Fruit fly (Drosophila melanogaster) whole organism, prepupa: ENCODE measurements around the gene CCAP.

Source experiments
- Blimp-1 ChIP-seq: fragments of 200-800 bp; sonication (Bioruptor generic); optimal IDR thresholded peaks from 3 replicates; lab custom pipeline; 2017; ENCODE audit warnings: missing biosample characterization, missing genetic modification characterization, mild to moderate bottlenecking, moderate library complexity, missing genetic modification reagents
- CG3032 ChIP-seq: fragments of 200-800 bp; optimal IDR thresholded peaks from 2 replicates; lab custom pipeline; 2019; ENCODE audit warnings: missing biosample characterization, mild to moderate bottlenecking, missing genetic modification characterization, moderate library complexity
- CG6276 ChIP-seq: fragments of 200-800 bp; sonication (Bioruptor generic); optimal IDR thresholded peaks from 2 replicates; lab custom pipeline; 2017; ENCODE audit warnings: missing biosample characterization, mild to moderate bottlenecking, missing genetic modification characterization
- CG6792 ChIP-seq: fragments of 200-800 bp; sonication (Bioruptor generic); optimal IDR thresholded peaks from 3 replicates; lab custom pipeline; 2016; ENCODE audit warnings: missing biosample characterization, missing genetic modification characterization
- CG9139 ChIP-seq: fragments of 200-800 bp; sonication (Bioruptor generic); optimal IDR thresholded peaks from 3 replicates; lab custom pipeline; 2017; ENCODE audit warnings: missing biosample characterization, mild to moderate bottlenecking, missing genetic modification characterization
- Eip93F ChIP-seq: fragments of 200-800 bp; sonication (Bioruptor generic); optimal IDR thresholded peaks from 2 replicates; lab custom pipeline; 2016; ENCODE audit warnings: missing biosample characterization, mild to moderate bottlenecking, missing genetic modification characterization
- esn ChIP-seq: fragments of 200-800 bp; sonication (Bioruptor generic); optimal IDR thresholded peaks from 2 replicates; lab custom pipeline; 2016; ENCODE audit warnings: missing biosample characterization, mild to moderate bottlenecking, missing genetic modification characterization, moderate library complexity

DNA sequence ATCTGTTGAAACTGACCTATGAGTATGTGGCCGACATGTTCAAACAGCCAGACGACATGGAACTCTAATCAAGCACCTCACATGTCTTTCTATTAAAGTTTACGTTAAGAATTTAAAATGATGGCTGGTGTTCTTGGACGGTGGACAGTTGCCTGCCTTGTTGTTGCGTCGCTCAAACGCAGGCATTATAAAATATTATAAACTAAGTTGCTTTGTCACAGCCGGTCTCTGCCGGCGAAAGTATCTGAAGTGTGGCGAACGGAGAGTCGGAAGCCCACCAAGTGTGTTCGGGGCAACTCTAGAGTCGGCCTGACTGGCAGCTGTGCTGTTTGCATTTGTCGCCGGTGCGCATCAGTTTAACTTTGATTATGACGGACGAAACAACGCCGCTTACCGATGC, 7.2 kb downstream of the CCAP start, which contains the start of gene cd:
- TF ChIP-seq CG6792 (GFP tag; lab: Kevin White, UChicago) (no peak), CG3032 (tag; lab: Kevin White, UChicago) (no peak), Blimp-1 (no peak), CG9139 (GFP tag; lab: Kevin White, UChicago) (no peak), CG6276 (no peak), esn (GFP tag; lab: Kevin White, UChicago) (no peak), Eip93F (no peak)
